Worm (Caenorhabditis elegans) whole organism, dauer: Measurements from ENCODE around the gene rpi-2.

Experiments used
- unc-62 ChIP-seq: sonication (generic microtip); optimal IDR thresholded peaks from 2 replicates; lab custom pipeline; 2017; ENCODE audit warnings: missing biosample characterization, missing genetic modification reagents, missing genetic modification characterization

The rpi-2 gene

ce11 chrIV:1761553-1761952 lies 50.5 kb downstream of the rpi-2 start, which contains the start of gene Y41D4A.7:
Y41D4A.7 (minus strand) TSS chrIV:1761570.
- TF ChIP-seq unc-62 (GFP tag; lab: Kevin White, UChicago), result no peak

ce11 chrIV:1763452-1763851 lies 52.4 kb downstream of the rpi-2 start:
- no peak for TF ChIP-seq unc-62 (GFP tag; lab: Kevin White, UChicago)
